Fruit fly (Drosophila melanogaster): Measurements from ENCODE around the gene CG5151.
A peak's percentile ranks its signal among the peaks of the same experiment; 100 is the strongest.

Gene CG5151

dm6 chr3L:16161847-16162556, 2.5 kb downstream of the CG5151 start (continued):
- TF ChIP-seq CG17568 (GFP tag; optimal IDR thresholded peaks at IDR 0.05) = peak; percentile 62
- TF ChIP-seq CG17385 (GFP tag; optimal IDR thresholded peaks at IDR 0.05) = peak; percentile 75
- TF ChIP-seq CG5180 (GFP tag; optimal IDR thresholded peaks at IDR 0.05) = peak; percentile 45
- TF ChIP-seq zen (tag; optimal IDR thresholded peaks at IDR 0.05) = no peak
- TF ChIP-seq pfk (GFP tag; optimal IDR thresholded peaks at IDR 0.05) = no peak
- peak; percentile 59 for TF ChIP-seq shn (GFP tag; optimal IDR thresholded peaks at IDR 0.05)
- TF ChIP-seq twi (tag; optimal IDR thresholded peaks at IDR 0.05) = peak; percentile 62
- peak; percentile 61 for TF ChIP-seq CG15514 (GFP tag; optimal IDR thresholded peaks at IDR 0.05)
- TF ChIP-seq crol (GFP tag; IDR thresholded peaks at IDR 0.05) = peak; percentile 84
- peak; percentile 84 for TF ChIP-seq fu2 (GFP tag; optimal IDR thresholded peaks at IDR 0.05)
- TF ChIP-seq z (GFP tag; IDR thresholded peaks at IDR 0.05) = no peak
- TF ChIP-seq sna (GFP tag; IDR thresholded peaks at IDR 0.05; ENCODE audit: partially characterized antibody) = no peak
- peak; percentile 68 for TF ChIP-seq ind (GFP tag; optimal IDR thresholded peaks at IDR 0.05)
- peak; percentile 52 for TF ChIP-seq abd-A (tag; optimal IDR thresholded peaks at IDR 0.05)
- TF ChIP-seq Antp (GFP tag; optimal IDR thresholded peaks at IDR 0.05) = peak; percentile 54
- peak; percentile 64 for TF ChIP-seq tio (GFP tag; optimal IDR thresholded peaks at IDR 0.05)
- peak; percentile 68 for TF ChIP-seq CG10274 (GFP tag; optimal IDR thresholded peaks at IDR 0.05)
- TF ChIP-seq en (GFP tag; optimal IDR thresholded peaks at IDR 0.05) = no peak
- TF ChIP-seq CG18262 (tag; optimal IDR thresholded peaks at IDR 0.05) = peak; percentile 76
- TF ChIP-seq HmgD (GFP tag; optimal IDR thresholded peaks at IDR 0.05) = peak; percentile 5
- TF ChIP-seq repo (GFP tag; optimal IDR thresholded peaks at IDR 0.05) = no peak
- TF ChIP-seq ham (GFP tag; IDR thresholded peaks at IDR 0.05) = no peak
- TF ChIP-seq sim (GFP tag; IDR thresholded peaks at IDR 0.05) = peak; percentile 24; the same call in 1 of the 2 replicates
- TF ChIP-seq CG3838 (GFP tag; optimal IDR thresholded peaks at IDR 0.05) = no peak
- no peak for TF ChIP-seq yki (optimal IDR thresholded peaks at IDR 0.05)
- no peak for TF ChIP-seq CG4404 (GFP tag; IDR thresholded peaks at IDR 0.05)
- peak; percentile 64 for TF ChIP-seq Xbp1 (GFP tag; optimal IDR thresholded peaks at IDR 0.05)
- peak; percentile 41 for TF ChIP-seq CG31224 (GFP tag; IDR thresholded peaks at IDR 0.05)
- peak; percentile 57; the same call in 1 of the 2 replicates for TF ChIP-seq CG32772 (GFP tag; IDR thresholded peaks at IDR 0.05)
- TF ChIP-seq lab (GFP tag; optimal IDR thresholded peaks at IDR 0.05) = peak; percentile 89
- TF ChIP-seq insv (GFP tag; optimal IDR thresholded peaks at IDR 0.05) = peak in 1 of 2 experiments; percentile 9
- TF ChIP-seq pan (optimal IDR thresholded peaks at IDR 0.05) = no peak
- TF ChIP-seq pan (GFP tag; optimal IDR thresholded peaks at IDR 0.05 in 1 of 2, IDR thresholded peaks at IDR 0.05 in 1 of 2) = peak in 1 of 2 experiments; percentile 52
- TF ChIP-seq CG10959 (GFP tag; IDR thresholded peaks at IDR 0.05) = no peak
- no peak for TF ChIP-seq stwl (tag; optimal IDR thresholded peaks at IDR 0.05)
- 0 out of 2 replicates have a peak, but pooled peaks have one; percentile 30 for TF ChIP-seq chm (GFP tag; IDR thresholded peaks at IDR 0.05)
- TF ChIP-seq GATAe (GFP tag; conservative IDR thresholded peaks at IDR 0.05) = no peak
- no peak for TF ChIP-seq gcm2 (GFP tag; optimal IDR thresholded peaks at IDR 0.05)
- TF ChIP-seq Poxn (GFP tag; IDR thresholded peaks at IDR 0.05) = no peak
- no peak for TF ChIP-seq hkb (optimal IDR thresholded peaks at IDR 0.05)
- TF ChIP-seq hkb (GFP tag; IDR thresholded peaks at IDR 0.05) = peak; percentile 58; the same call in 1 of the 2 replicates

- TF ChIP-seq Fer3 (tag; optimal IDR thresholded peaks at IDR 0.05) = no peak
- TF ChIP-seq CG3163 (GFP tag; optimal IDR thresholded peaks at IDR 0.05) = no peak
- TF ChIP-seq CG10321 (GFP tag; IDR thresholded peaks at IDR 0.05) = 0 out of 2 replicates have a peak, but pooled peaks have one; percentile 9
- no peak for TF ChIP-seq CG31365 (tag; optimal IDR thresholded peaks at IDR 0.05)
- no peak for TF ChIP-seq HLHmδ (GFP tag; optimal IDR thresholded peaks at IDR 0.05)
- no peak; the same call in 1 of the 2 replicates for TF ChIP-seq CG32772 (GFP tag; IDR thresholded peaks at IDR 0.05)
- TF ChIP-seq CG10431 (GFP tag; optimal IDR thresholded peaks at IDR 0.05) = peak; percentile 26
- no peak for TF ChIP-seq CG13894 (tag; optimal IDR thresholded peaks at IDR 0.05)
- TF ChIP-seq CG4404 (GFP tag; IDR thresholded peaks at IDR 0.05) = no peak
- no peak for TF ChIP-seq CG7745 (tag; optimal IDR thresholded peaks at IDR 0.05)
- TF ChIP-seq Med (GFP tag) = peak; percentile 21
- no peak for TF ChIP-seq trem (tag; optimal IDR thresholded peaks at IDR 0.05)
- TF ChIP-seq CG12942 (GFP tag; optimal IDR thresholded peaks at IDR 0.05) = no peak
- no peak for TF ChIP-seq odd (GFP tag; optimal IDR thresholded peaks at IDR 0.05)
Observed at dm6 chr3L:16161131-16161530, 3.4 kb downstream of the CG5151 start.
